Worm (Caenorhabditis elegans) whole organism, young adult: ENCODE measurements around the gene nlp-50.

ENCODE experiments used
- B0035.1 ChIP-seq: sonication (generic microtip); optimal IDR thresholded peaks from 2 replicates; lab custom pipeline; 2016; ENCODE audit warnings: missing genetic modification characterization, mild to moderate bottlenecking, missing compliant biosample characterization, missing genotype, missing genetic modification reagents
- B0261.1 ChIP-seq: sonication (generic microtip); optimal IDR thresholded peaks from 2 replicates; lab custom pipeline; 2016; ENCODE audit warnings: mild to moderate bottlenecking, missing genetic modification characterization, moderate library complexity, missing compliant biosample characterization
- D2030.7 ChIP-seq: fragments of 200-800 bp; sonication (Bioruptor generic); IDR thresholded peaks from 2 replicates; pipeline ENCODE4 v1.3.6; 2022; ENCODE audit warnings: missing genetic modification reagents, missing genetic modification characterization, missing compliant biosample characterization
- F49E8.2 ChIP-seq: sonication (generic microtip); optimal IDR thresholded peaks from 3 replicates; lab custom pipeline; 2017; ENCODE audit warnings: missing genetic modification characterization, mild to moderate bottlenecking, missing compliant biosample characterization, antibody characterized with exemption, moderate library complexity; ENCODE audit not compliant: insufficient read depth
- K12H6.12 ChIP-seq: fragments of 200-800 bp; sonication (Bioruptor generic); optimal IDR thresholded peaks from 2 replicates; lab custom pipeline; 2018; ENCODE audit warnings: mild to moderate bottlenecking, missing genetic modification characterization, missing compliant biosample characterization
- Y53G8AR.9 ChIP-seq: fragments of 200-800 bp; sonication (Bioruptor generic); conservative IDR thresholded peaks from 2 replicates; pipeline ENCODE4 v1.3.6; 2022; ENCODE audit warnings: missing genetic modification reagents, missing genetic modification characterization, missing compliant biosample characterization
- Y79H2A.3 ChIP-seq: fragments of 200-800 bp; sonication (Bioruptor generic); conservative IDR thresholded peaks from 2 replicates; pipeline ENCODE4 v1.3.6; 2022; ENCODE audit warnings: missing genetic modification reagents, missing genetic modification characterization, missing compliant biosample characterization
- ZK185.1 ChIP-seq: sonication (generic microtip); optimal IDR thresholded peaks from 2 replicates; lab custom pipeline; 2016; ENCODE audit warnings: mild to moderate bottlenecking, missing genetic modification characterization, missing compliant biosample characterization; ENCODE audit not compliant: poor library complexity, severe bottlenecking
- attf-3 ChIP-seq: fragments of 200-800 bp; sonication (Bioruptor generic); conservative IDR thresholded peaks from 2 replicates; pipeline ENCODE4 v1.3.6; 2022; ENCODE audit warnings: missing genetic modification reagents, missing genetic modification characterization, missing compliant biosample characterization
- attf-5 ChIP-seq: fragments of 200-800 bp; sonication (Bioruptor generic); optimal IDR thresholded peaks from 2 replicates; lab custom pipeline; 2018; ENCODE audit warnings: mild to moderate bottlenecking, missing genetic modification characterization, missing compliant biosample characterization
- attf-6 ChIP-seq: fragments of 200-800 bp; sonication (Bioruptor generic); IDR thresholded peaks from 2 replicates; pipeline ENCODE4 v1.3.6; 2022; ENCODE audit warnings: missing genetic modification reagents, missing genetic modification characterization, missing compliant biosample characterization
- bed-1 ChIP-seq: fragments of 200-800 bp; sonication (Bioruptor generic); IDR thresholded peaks from 2 replicates; pipeline ENCODE4 v1.3.6; 2022; ENCODE audit warnings: missing genetic modification reagents, missing genetic modification characterization, missing compliant biosample characterization
- ceh-100 ChIP-seq: fragments of 200-800 bp; sonication (Bioruptor generic); IDR thresholded peaks from 2 replicates; pipeline ENCODE4 v1.3.6; 2022; ENCODE audit warnings: missing genetic modification reagents, missing genetic modification characterization, missing compliant biosample characterization
- ceh-27 ChIP-seq: fragments of 200-800 bp; sonication (Bioruptor generic); optimal IDR thresholded peaks from 2 replicates; lab custom pipeline; 2018; ENCODE audit warnings: mild to moderate bottlenecking, missing genetic modification characterization, moderate library complexity, missing compliant biosample characterization
- ceh-58 ChIP-seq: fragments of 200-800 bp; sonication (Bioruptor generic); IDR thresholded peaks from 2 replicates; pipeline ENCODE4 v1.3.6; 2022; ENCODE audit warnings: missing genetic modification characterization, missing compliant biosample characterization
- ceh-79 ChIP-seq: sonication (generic microtip); optimal IDR thresholded peaks from 2 replicates; lab custom pipeline; 2017; ENCODE audit warnings: mild to moderate bottlenecking, missing genetic modification characterization, missing compliant biosample characterization
- chd-7 ChIP-seq: sonication (generic microtip); optimal IDR thresholded peaks from 2 replicates; lab custom pipeline; 2016; ENCODE audit warnings: mild to moderate bottlenecking, missing genetic modification characterization, moderate library complexity, missing compliant biosample characterization
- dox-1 ChIP-seq: fragments of 200-800 bp; sonication (Bioruptor generic); IDR thresholded peaks from 2 replicates; pipeline ENCODE4 v1.3.6; 2022; ENCODE audit warnings: missing genetic modification reagents, missing genetic modification characterization, missing compliant biosample characterization
- dpl-1 ChIP-seq: fragments of 150-350 bp; optimal IDR thresholded peaks from 2 replicates; lab custom pipeline; 2014; ENCODE audit warnings: missing biosample characterization, missing genetic modification reagents, missing genetic modification characterization
- efl-1 ChIP-seq: fragments of 150-350 bp; optimal IDR thresholded peaks from 2 replicates; lab custom pipeline; 2014; ENCODE audit warnings: missing biosample characterization, missing genetic modification reagents, missing genetic modification characterization
- egl-18 ChIP-seq: fragments of 200-800 bp; sonication (Bioruptor generic); IDR thresholded peaks from 2 replicates; pipeline ENCODE4 v1.3.6; 2022; ENCODE audit warnings: missing genetic modification reagents, missing genetic modification characterization, missing compliant biosample characterization
- egrh-3 ChIP-seq: fragments of 200-800 bp; sonication (Bioruptor generic); IDR thresholded peaks from 2 replicates; pipeline ENCODE4 v1.3.6; 2022; ENCODE audit warnings: missing genetic modification reagents, missing genetic modification characterization, missing compliant biosample characterization
- ekl-4 ChIP-seq: fragments of 200-800 bp; sonication (Bioruptor generic); IDR thresholded peaks from 2 replicates; pipeline ENCODE4 v1.3.6; 2022; ENCODE audit warnings: missing genetic modification reagents, missing genetic modification characterization, missing compliant biosample characterization
- hmg-1.2 ChIP-seq: fragments of 200-800 bp; sonication (Bioruptor generic); IDR thresholded peaks from 2 replicates; pipeline ENCODE4 v1.3.6; 2022; ENCODE audit warnings: missing genetic modification reagents, missing genetic modification characterization, missing compliant biosample characterization
- hmg-20 ChIP-seq: fragments of 200-800 bp; sonication (Bioruptor generic); IDR thresholded peaks from 2 replicates; pipeline ENCODE4 v1.3.6; 2022; ENCODE audit warnings: missing genetic modification reagents, missing genetic modification characterization, missing compliant biosample characterization
- lin-40 ChIP-seq: sonication (generic microtip); optimal IDR thresholded peaks from 2 replicates; lab custom pipeline; 2016; ENCODE audit warnings: missing genetic modification characterization, mild to moderate bottlenecking, missing compliant biosample characterization, missing genotype, missing genetic modification reagents
- lsy-27 ChIP-seq: sonication (generic microtip); optimal IDR thresholded peaks from 2 replicates; lab custom pipeline; 2017; ENCODE audit warnings: missing genetic modification characterization, mild to moderate bottlenecking, missing compliant biosample characterization, antibody characterized with exemption, missing genotype, borderline replicate concordance; ENCODE audit not compliant: insufficient read depth
- madf-6 ChIP-seq: fragments of 200-800 bp; sonication (Bioruptor generic); IDR thresholded peaks from 2 replicates; pipeline ENCODE4 v1.3.6; 2022; ENCODE audit warnings: missing genetic modification reagents, missing genetic modification characterization, missing compliant biosample characterization
- mcd-1 ChIP-seq: fragments of 200-800 bp; sonication (Bioruptor generic); IDR thresholded peaks from 2 replicates; pipeline ENCODE4 v1.3.6; 2022; ENCODE audit warnings: missing genetic modification reagents, missing genetic modification characterization, missing compliant biosample characterization
- mel-28 ChIP-seq: sonication (generic microtip); optimal IDR thresholded peaks from 2 replicates; lab custom pipeline; 2016; ENCODE audit warnings: borderline replicate concordance, mild to moderate bottlenecking, missing genetic modification characterization, missing compliant biosample characterization
- mxl-1 ChIP-seq: sonication (generic microtip); optimal IDR thresholded peaks from 2 replicates; lab custom pipeline; 2016; ENCODE audit warnings: missing genetic modification characterization, missing compliant biosample characterization
- repo-1 ChIP-seq: sonication (generic microtip); optimal IDR thresholded peaks from 2 replicates; lab custom pipeline; 2017; ENCODE audit warnings: mild to moderate bottlenecking, missing genetic modification characterization, missing compliant biosample characterization
- rpc-1 ChIP-seq, 2 experiments: fragments of 150-350 bp in 1 of 2; sonication (generic microtip) in 1 of 2; optimal IDR thresholded peaks; 2 replicates each; lab custom pipeline; 2014 to 2018; ENCODE audit warnings: missing biosample characterization in 1 of 2, missing genetic modification characterization in 1 of 2, missing genetic modification reagents in 1 of 2, missing genotype in 1 of 2
- snpc-1.3 ChIP-seq: sonication (generic microtip); optimal IDR thresholded peaks from 2 replicates; lab custom pipeline; 2017; ENCODE audit warnings: missing genetic modification characterization, mild to moderate bottlenecking, missing compliant biosample characterization, antibody characterized with exemption, moderate library complexity, missing genotype, missing genetic modification reagents; ENCODE audit not compliant: insufficient read depth
- snpc-3.4 ChIP-seq: sonication (generic microtip); optimal IDR thresholded peaks from 2 replicates; lab custom pipeline; 2017; ENCODE audit warnings: missing genetic modification characterization, mild to moderate bottlenecking, missing compliant biosample characterization, antibody characterized with exemption, moderate library complexity, missing genotype, missing genetic modification reagents
- tbp1 ChIP-seq: fragments of 200-800 bp; sonication (Bioruptor generic); optimal IDR thresholded peaks from 2 replicates; lab custom pipeline; 2018; ENCODE audit warnings: mild to moderate bottlenecking, missing genetic modification characterization, missing compliant biosample characterization
- tbx-9 ChIP-seq: sonication (generic microtip); optimal IDR thresholded peaks from 2 replicates; lab custom pipeline; 2016; ENCODE audit warnings: borderline replicate concordance, missing genetic modification characterization, inconsistent platforms, missing compliant biosample characterization
- tlf-1 ChIP-seq: fragments of 200-800 bp; sonication (Bioruptor generic); optimal IDR thresholded peaks from 2 replicates; lab custom pipeline; 2018; ENCODE audit warnings: mild to moderate bottlenecking, missing genetic modification characterization, missing compliant biosample characterization
- ztf-22 ChIP-seq: fragments of 200-800 bp; sonication (Bioruptor generic); optimal IDR thresholded peaks from 2 replicates; lab custom pipeline; 2018; ENCODE audit warnings: mild to moderate bottlenecking, missing genetic modification characterization, moderate library complexity, missing compliant biosample characterization
- ztf-25 ChIP-seq: fragments of 200-800 bp; sonication (Bioruptor generic); IDR thresholded peaks from 2 replicates; pipeline ENCODE4 v1.3.6; 2022; ENCODE audit warnings: missing genetic modification reagents, missing genetic modification characterization, missing compliant biosample characterization
- ztf-3 ChIP-seq: fragments of 200-800 bp; sonication (Bioruptor generic); optimal IDR thresholded peaks from 2 replicates; lab custom pipeline; 2018; ENCODE audit warnings: mild to moderate bottlenecking, missing genetic modification characterization, missing compliant biosample characterization
- ztf-6 ChIP-seq: fragments of 200-800 bp; sonication (Bioruptor generic); IDR thresholded peaks from 2 replicates; pipeline ENCODE4 v1.3.6; 2022; ENCODE audit warnings: missing genetic modification reagents, missing genetic modification characterization, missing compliant biosample characterization

nlp-50 gene

DNA sequence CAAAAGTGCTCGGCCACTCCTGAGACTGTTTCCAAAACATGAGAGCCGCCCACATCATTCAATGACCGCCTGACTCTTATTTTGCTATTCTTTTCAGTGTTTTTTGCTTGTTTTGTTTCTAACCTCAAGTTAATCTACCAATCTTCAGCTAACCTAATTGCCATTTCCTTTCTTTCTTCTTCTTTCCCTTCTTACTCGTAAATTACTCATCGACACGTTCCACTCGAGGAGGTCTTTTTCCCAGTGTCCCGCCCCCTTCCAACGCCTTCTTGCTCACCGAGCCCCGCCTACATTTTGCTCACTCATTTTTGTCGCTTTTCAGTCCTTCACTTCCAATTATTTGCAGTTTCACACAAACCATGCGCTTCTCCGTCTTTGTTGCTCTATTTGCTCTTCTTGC lies at the start of gene nlp-50:
Gene nlp-50 (plus strand): TSS at position 301 of the 400 bp plus-strand sequence.
- no peak for TF ChIP-seq madf-6 (GFP tag; lab: Robert Waterston, UW)
- TF ChIP-seq tbx-9, result no peak
- no peak for TF ChIP-seq Y53G8AR.9 (GFP tag; lab: Robert Waterston, UW)
- TF ChIP-seq tlf-1 (GFP tag; lab: Kevin White, UChicago), result no peak
- TF ChIP-seq ztf-25, result no peak
- TF ChIP-seq ekl-4 (GFP tag; lab: Robert Waterston, UW), result no peak
- no peak for TF ChIP-seq mcd-1 (GFP tag; lab: Robert Waterston, UW)
- TF ChIP-seq snpc-1.3 (tag; lab: Kevin White, UChicago), result no peak
- TF ChIP-seq hmg-20, result no peak
- TF ChIP-seq ztf-3 (GFP tag; lab: Kevin White, UChicago), result no peak
- no peak for TF ChIP-seq attf-5 (GFP tag; lab: Kevin White, UChicago)
- no peak for TF ChIP-seq tbp1
- no peak for TF ChIP-seq attf-6 (GFP tag; lab: Robert Waterston, UW)
- TF ChIP-seq chd-7 (tag; lab: Kevin White, UChicago), result no peak
- no peak for TF ChIP-seq bed-1 (GFP tag; lab: Robert Waterston, UW)

DNA sequence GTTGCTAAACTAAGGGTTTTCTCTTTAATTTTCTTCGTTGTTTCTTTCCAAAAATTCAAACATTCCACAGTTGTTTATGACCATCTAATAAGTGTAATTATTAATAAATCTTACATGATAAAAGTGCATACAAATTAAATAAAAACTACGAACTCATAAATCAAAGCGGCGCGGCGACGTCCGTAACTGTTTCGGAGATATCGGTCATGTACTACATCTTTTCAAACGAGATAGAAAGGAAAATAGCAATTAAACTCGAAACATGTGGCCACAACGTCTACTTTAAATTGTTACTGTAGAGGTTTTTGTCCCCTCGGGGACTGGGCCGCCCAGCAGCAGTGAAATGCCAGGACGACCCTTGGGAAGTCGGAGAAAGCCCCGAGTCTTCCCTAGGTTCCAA lies 49.0 kb upstream of the nlp-50 start:
- no peak for TF ChIP-seq ztf-6 (GFP tag; lab: Robert Waterston, UW)

- TF ChIP-seq snpc-1.3 (tag; lab: Kevin White, UChicago), result no peak
- no peak for TF ChIP-seq B0035.1 (tag; lab: Kevin White, UChicago)
- peak; percentile 51; the same call in 1 of the 2 replicates for TF ChIP-seq hmg-1.2
- TF ChIP-seq B0261.1, result no peak
These were observed 48.2 kb upstream of the nlp-50 start, which contains the start of the genes T14B4.5 and T14B4.20 for ce11 chrII:6716638-6717037. Gene T14B4.5 (plus strand): TSS chrII:6716863. Gene T14B4.20 (plus strand): TSS chrII:6716901.

- TF ChIP-seq tbp1 (no peak), dox-1 (GFP tag; lab: Robert Waterston, UW) (no peak), ztf-22 (GFP tag; lab: Kevin White, UChicago) (no peak), egrh-3 (GFP tag; lab: Robert Waterston, UW) (no peak), ceh-79 (no peak), Y79H2A.3 (GFP tag; lab: Robert Waterston, UW) (no peak), lsy-27 (no peak), mxl-1 (no peak), K12H6.12 (no peak), egl-18 (GFP tag; lab: Robert Waterston, UW) (no peak), efl-1 (GFP tag; lab: Kevin White, UChicago) (no peak), lin-40 (tag; lab: Kevin White, UChicago) (no peak), ceh-100 (GFP tag; lab: Robert Waterston, UW) (no peak), ceh-58 (GFP tag; lab: Robert Waterston, UW) (no peak)
These were observed 46.6 kb upstream of the nlp-50 start, which contains the start of gene tsp-10 for ce11 chrII:6718221-6718620. Gene tsp-10 (plus strand): TSS chrII:6718586.

DNA sequence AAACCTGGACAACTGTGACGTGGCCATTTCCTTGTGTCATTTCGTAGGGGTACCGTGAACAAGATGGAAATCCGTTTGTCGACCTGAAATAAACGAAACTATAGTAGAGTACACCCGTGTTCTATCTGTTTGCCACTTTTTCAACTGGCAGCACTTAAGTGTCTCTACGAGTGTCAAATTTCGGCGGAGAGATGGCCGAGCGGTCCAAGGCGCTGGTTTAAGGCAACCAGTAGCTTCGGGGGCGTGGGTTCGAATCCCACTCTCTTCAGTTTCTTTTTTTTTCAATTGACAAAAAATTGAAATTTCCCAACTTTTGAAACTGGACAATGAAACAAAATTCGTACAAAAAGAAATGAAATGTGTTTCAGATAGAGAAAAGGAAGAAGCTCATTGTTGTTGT lies 43.3 kb upstream of the nlp-50 start:
- TF ChIP-seq egrh-3 (GFP tag; lab: Robert Waterston, UW) (peak; percentile 44; the same call in 1 of the 2 replicates), mel-28 (no peak), repo-1 (tag; lab: Kevin White, UChicago) (peak; percentile 19), snpc-3.4 (tag; lab: Kevin White, UChicago) (peak; percentile 12), F49E8.2 (tag; lab: Kevin White, UChicago) (no peak), hmg-1.2 (peak; percentile 67), ZK185.1 (tag; lab: Kevin White, UChicago) (peak; percentile 32), dpl-1 (GFP tag; lab: Kevin White, UChicago) (no peak), ztf-3 (GFP tag; lab: Kevin White, UChicago) (no peak), D2030.7 (GFP tag; lab: Robert Waterston, UW) (peak; percentile 41), attf-3 (GFP tag; lab: Robert Waterston, UW) (0 out of 2 replicates have a peak, but pooled peaks have one; percentile 30), ceh-27 (peak; percentile 41), rpc-1 (optimal IDR thresholded peaks at IDR 0.05; lab: Kevin White, UChicago) (peak; percentile 68), rpc-1 (tag; optimal IDR thresholded peaks at IDR 0.05; lab: Kevin White, UChicago) (peak; percentile 81), attf-5 (GFP tag; lab: Kevin White, UChicago) (peak; percentile 21)
